Fruit fly (Drosophila melanogaster) whole organism, embryonic: ENCODE measurements around the gene CG13694.

ENCODE experiments used
- Ada2b ChIP-seq: fragments of 200-800 bp; sonication (Bioruptor generic); IDR thresholded peaks from 2 replicates; pipeline ENCODE4 v1.3.6; 2022; ENCODE audit warnings: missing biosample characterization, missing genetic modification characterization
- Blimp-1 ChIP-seq: fragments of 200-800 bp; sonication (Bioruptor generic); optimal IDR thresholded peaks from 3 replicates; lab custom pipeline; 2018; ENCODE audit warnings: missing biosample characterization, missing genetic modification characterization, mild to moderate bottlenecking, moderate library complexity, missing genetic modification reagents
- CG10147 ChIP-seq: fragments of 200-800 bp; sonication (Bioruptor generic); optimal IDR thresholded peaks from 2 replicates; lab custom pipeline; 2019; ENCODE audit warnings: missing biosample characterization, mild to moderate bottlenecking, missing genetic modification characterization, moderate library complexity
- CG10267 ChIP-seq: fragments of 200-800 bp; sonication (Bioruptor generic); optimal IDR thresholded peaks from 2 replicates; lab custom pipeline; 2018; ENCODE audit warnings: missing biosample characterization, mild to moderate bottlenecking, missing genetic modification characterization, moderate library complexity
- CG10274 ChIP-seq: fragments of 200-800 bp; sonication (Bioruptor generic); optimal IDR thresholded peaks from 3 replicates; lab custom pipeline; 2017; ENCODE audit warnings: missing biosample characterization, mild to moderate bottlenecking, missing genetic modification characterization
- CG10321 ChIP-seq: fragments of 200-800 bp; sonication (Bioruptor generic); IDR thresholded peaks from 2 replicates; pipeline ENCODE4 v1.3.6; 2022; ENCODE audit warnings: missing biosample characterization, missing genetic modification characterization
- CG10654 ChIP-seq: fragments of 200-800 bp; sonication (Bioruptor generic); optimal IDR thresholded peaks from 2 replicates; lab custom pipeline; 2016; ENCODE audit warnings: missing biosample characterization, missing genetic modification characterization
- CG12744 ChIP-seq: fragments of 200-800 bp; sonication (Bioruptor generic); optimal IDR thresholded peaks from 2 replicates; lab custom pipeline; 2016; ENCODE audit warnings: missing biosample characterization, missing genetic modification characterization
- CG14441 ChIP-seq: fragments of 200-800 bp; sonication (Bioruptor generic); IDR thresholded peaks from 2 replicates; pipeline ENCODE4 v1.3.6; 2022; ENCODE audit warnings: missing biosample characterization, missing genetic modification characterization
- CG3281 ChIP-seq: fragments of 200-800 bp; sonication (Bioruptor generic); optimal IDR thresholded peaks from 3 replicates; lab custom pipeline; 2017; ENCODE audit warnings: missing biosample characterization, mild to moderate bottlenecking, missing genetic modification characterization
- CG33213 ChIP-seq: fragments of 200-800 bp; sonication (Bioruptor generic); optimal IDR thresholded peaks from 3 replicates; lab custom pipeline; 2016; ENCODE audit warnings: missing biosample characterization, missing genetic modification characterization
- CG42726 ChIP-seq: fragments of 200-800 bp; sonication (Bioruptor generic); IDR thresholded peaks from 2 replicates; pipeline ENCODE4 v1.3.6; 2022; ENCODE audit warnings: missing biosample characterization, missing genetic modification characterization; ENCODE audit not compliant: partially characterized antibody
- CG4424 ChIP-seq: fragments of 200-800 bp; sonication (Bioruptor generic); optimal IDR thresholded peaks from 3 replicates; lab custom pipeline; 2016; ENCODE audit warnings: missing biosample characterization, missing genetic modification characterization
- CG4730 ChIP-seq: fragments of 200-800 bp; sonication (Bioruptor generic); IDR thresholded peaks from 2 replicates; pipeline ENCODE4 v1.3.6; 2022; ENCODE audit warnings: missing biosample characterization, missing genetic modification characterization
- CG7987 ChIP-seq: fragments of 200-800 bp; sonication (Bioruptor generic); optimal IDR thresholded peaks from 2 replicates; lab custom pipeline; 2018; ENCODE audit warnings: missing biosample characterization, mild to moderate bottlenecking, missing genetic modification characterization, moderate library complexity
- CG9817 ChIP-seq: fragments of 200-800 bp; sonication (Bioruptor generic); optimal IDR thresholded peaks from 2 replicates; lab custom pipeline; 2018; ENCODE audit warnings: missing biosample characterization, mild to moderate bottlenecking, missing genetic modification characterization, moderate library complexity
- CTCF ChIP-seq: fragments of 200-800 bp; sonication (Bioruptor generic); optimal IDR thresholded peaks from 2 replicates; lab custom pipeline; 2017; ENCODE audit warnings: missing biosample characterization, mild to moderate bottlenecking, missing genetic modification characterization, moderate library complexity
- D19B ChIP-seq: fragments of 200-800 bp; sonication (Bioruptor generic); optimal IDR thresholded peaks from 2 replicates; lab custom pipeline; 2017; ENCODE audit warnings: missing biosample characterization, mild to moderate bottlenecking, missing genetic modification characterization
- Dad ChIP-seq: fragments of 200-800 bp; sonication (Bioruptor generic); optimal IDR thresholded peaks from 3 replicates; lab custom pipeline; 2016; ENCODE audit warnings: missing biosample characterization, missing genetic modification characterization
- Deaf1 ChIP-seq: fragments of 200-800 bp; optimal IDR thresholded peaks from 3 replicates; lab custom pipeline; 2019; ENCODE audit warnings: missing biosample characterization, mild to moderate bottlenecking, missing genetic modification characterization, moderate library complexity
- Dek ChIP-seq: fragments of 200-800 bp; sonication (Bioruptor generic); optimal IDR thresholded peaks from 3 replicates; lab custom pipeline; 2019; ENCODE audit warnings: missing biosample characterization, mild to moderate bottlenecking, missing genetic modification characterization, moderate library complexity
- E2f2 ChIP-seq: fragments of 200-800 bp; sonication (Bioruptor generic); IDR thresholded peaks from 2 replicates; pipeline ENCODE4 v1.3.6; 2022; ENCODE audit warnings: missing biosample characterization, missing genetic modification characterization
- H15 ChIP-seq: fragments of 200-800 bp; sonication (Bioruptor generic); IDR thresholded peaks from 3 replicates; pipeline ENCODE4 v1.3.6; 2022; ENCODE audit warnings: missing biosample characterization, missing genetic modification characterization
- HHEX ChIP-seq: fragments of 200-800 bp; sonication (Bioruptor generic); optimal IDR thresholded peaks from 3 replicates; lab custom pipeline; 2017; ENCODE audit warnings: missing biosample characterization, mild to moderate bottlenecking, missing genetic modification characterization, missing genetic modification reagents
- HLH3B ChIP-seq: fragments of 200-800 bp; sonication (Bioruptor generic); IDR thresholded peaks from 2 replicates; pipeline ENCODE4 v1.3.6; 2022; ENCODE audit warnings: missing biosample characterization, missing genetic modification characterization
- HLH4C ChIP-seq: fragments of 200-800 bp; sonication (Bioruptor generic); IDR thresholded peaks from 3 replicates; pipeline ENCODE4 v1.3.6; 2022; ENCODE audit warnings: missing biosample characterization, missing genetic modification characterization; ENCODE audit not compliant: partially characterized antibody
- Hand ChIP-seq: fragments of 200-800 bp; sonication (Bioruptor generic); optimal IDR thresholded peaks from 2 replicates; lab custom pipeline; 2017; ENCODE audit warnings: mild to moderate bottlenecking, missing biosample characterization, missing genetic modification reagents, missing genetic modification characterization
- Hmr ChIP-seq: fragments of 200-800 bp; sonication (Bioruptor generic); optimal IDR thresholded peaks from 3 replicates; lab custom pipeline; 2017; ENCODE audit warnings: mild to moderate bottlenecking, missing biosample characterization, missing genetic modification reagents, missing genetic modification characterization
- Hr3 ChIP-seq: fragments of 200-800 bp; sonication (Bioruptor generic); optimal IDR thresholded peaks from 3 replicates; lab custom pipeline; 2016; ENCODE audit warnings: missing biosample characterization, missing genetic modification characterization
- Hr51 ChIP-seq, 2 experiments: fragments of 200-800 bp; sonication (Bioruptor generic); optimal IDR thresholded peaks; 2 replicates in 1 of 2; 3 replicates in 1 of 2; lab custom pipeline; 2016 to 2018; ENCODE audit warnings: missing biosample characterization in 2 of 2, missing genetic modification characterization in 2 of 2, mild to moderate bottlenecking in 1 of 2, moderate library complexity in 1 of 2
- Lhr ChIP-seq: fragments of 200-800 bp; sonication (Bioruptor generic); optimal IDR thresholded peaks from 3 replicates; lab custom pipeline; 2017; ENCODE audit warnings: mild to moderate bottlenecking, missing biosample characterization, missing genetic modification reagents, missing genetic modification characterization
- Lpt ChIP-seq: fragments of >200 bp; optimal IDR thresholded peaks from 2 replicates; lab custom pipeline; 2018; ENCODE audit warnings: missing biosample characterization, missing genetic modification characterization
- Mes4 ChIP-seq: fragments of 200-800 bp; sonication (Bioruptor generic); optimal IDR thresholded peaks from 2 replicates; lab custom pipeline; 2016; ENCODE audit warnings: missing biosample characterization, missing genetic modification characterization
- NFAT ChIP-seq: fragments of 200-800 bp; sonication (Bioruptor generic); IDR thresholded peaks from 2 replicates; pipeline ENCODE4 v1.3.6; 2022; ENCODE audit warnings: missing biosample characterization, missing genetic modification characterization
- NfI ChIP-seq: fragments of 200-800 bp; sonication (Bioruptor generic); optimal IDR thresholded peaks from 3 replicates; lab custom pipeline; 2018; ENCODE audit warnings: missing biosample characterization, mild to moderate bottlenecking, missing genetic modification characterization, moderate library complexity
- PHDP ChIP-seq: fragments of 200-800 bp; sonication (Bioruptor generic); optimal IDR thresholded peaks from 3 replicates; lab custom pipeline; 2018; ENCODE audit warnings: missing biosample characterization, mild to moderate bottlenecking, missing genetic modification characterization, moderate library complexity
- Xbp1 ChIP-seq: fragments of 200-800 bp; sonication (Bioruptor generic); optimal IDR thresholded peaks from 3 replicates; lab custom pipeline; 2016; ENCODE audit warnings: missing biosample characterization, mild to moderate bottlenecking, missing genetic modification characterization
- dpn ChIP-seq, 2 experiments: fragments of 200-800 bp; sonication (Bioruptor generic); optimal IDR thresholded peaks; 3 replicates each; lab custom pipeline; 2016; ENCODE audit warnings: missing biosample characterization in 2 of 2, missing genetic modification characterization in 2 of 2
- dysf ChIP-seq: fragments of 200-800 bp; sonication (Bioruptor generic); IDR thresholded peaks from 3 replicates; pipeline ENCODE4 v1.3.6; 2022; ENCODE audit warnings: missing biosample characterization, missing genetic modification characterization
- gro ChIP-seq: fragments of 200-800 bp; sonication (Bioruptor generic); optimal IDR thresholded peaks from 2 replicates; lab custom pipeline; 2016; ENCODE audit warnings: missing biosample characterization, missing genetic modification characterization
- hbn ChIP-seq: fragments of 200-800 bp; sonication (Bioruptor generic); IDR thresholded peaks from 2 replicates; pipeline ENCODE4 v1.3.6; 2022; ENCODE audit warnings: missing biosample characterization, missing genetic modification characterization; ENCODE audit not compliant: partially characterized antibody
- jigr1 ChIP-seq: fragments of 200-800 bp; sonication (Bioruptor generic); IDR thresholded peaks from 3 replicates; pipeline ENCODE4 v1.3.6; 2022; ENCODE audit warnings: missing biosample characterization, missing genetic modification characterization
- pan ChIP-seq, 4 experiments: fragments of >200 bp in 3 of 4; fragments of 200-800 bp in 1 of 4; sonication (Bioruptor generic) in 1 of 4; optimal IDR thresholded peaks in 3 of 4; IDR thresholded peaks in 1 of 4; 2 replicates each; pipeline versions ENCODE4 v1.3.6 to Lab custom; 2017 to 2022; ENCODE audit warnings: missing biosample characterization in 2 of 4, missing genetic modification characterization in 2 of 4, mixed read lengths in 1 of 4
- psq ChIP-seq: fragments of 200-800 bp; sonication (Bioruptor generic); optimal IDR thresholded peaks from 2 replicates; lab custom pipeline; 2017; ENCODE audit warnings: missing biosample characterization, missing genetic modification characterization
- sug ChIP-seq: fragments of 200-800 bp; optimal IDR thresholded peaks from 2 replicates; lab custom pipeline; 2019; ENCODE audit warnings: missing biosample characterization, mild to moderate bottlenecking, missing genetic modification characterization, moderate library complexity
- tin ChIP-seq: fragments of 200-800 bp; sonication (Bioruptor generic); optimal IDR thresholded peaks from 3 replicates; lab custom pipeline; 2016; ENCODE audit warnings: missing biosample characterization, missing genetic modification characterization
- unc-4 ChIP-seq: fragments of 200-800 bp; sonication (Bioruptor generic); IDR thresholded peaks from 2 replicates; pipeline ENCODE4 v1.3.6; 2022; ENCODE audit warnings: missing biosample characterization, missing genetic modification characterization; ENCODE audit not compliant: partially characterized antibody
- vvl ChIP-seq: fragments of 200-800 bp; sonication (Bioruptor generic); IDR thresholded peaks from 2 replicates; pipeline ENCODE4 v1.3.6; 2022; ENCODE audit warnings: missing biosample characterization, missing genetic modification characterization

Gene CG13694

dm6 chr2L:72752-73435 is 43.4 kb downstream of the CG13694 start (continued):
- TF ChIP-seq CG4424 (GFP tag; lab: Kevin White, UChicago), result peak; percentile 16
- TF ChIP-seq CG10267 (tag; lab: Kevin White, UChicago), result no peak
- TF ChIP-seq CG9817, result peak; percentile 22
- TF ChIP-seq vvl, result peak; percentile 88
- peak; percentile 8 for TF ChIP-seq CG10147 (GFP tag; lab: Kevin White, UChicago)
- TF ChIP-seq pan (optimal IDR thresholded peaks at IDR 0.05; lab: Kevin White, UChicago), result no peak
- TF ChIP-seq pan (GFP tag; optimal IDR thresholded peaks at IDR 0.05 in 1 of 2, IDR thresholded peaks at IDR 0.05 in 1 of 2), result peak in 1 of 2 experiments; percentile 49
- TF ChIP-seq D19B (GFP tag; lab: Kevin White, UChicago), result no peak
- TF ChIP-seq dysf, result peak; percentile 62; the same call in 2 of the 3 replicates
- TF ChIP-seq NFAT (GFP tag; lab: Robert Waterston, UW), result peak; percentile 73; the same call in 1 of the 2 replicates
- peak; percentile 66 for TF ChIP-seq gro (GFP tag; lab: Kevin White, UChicago)
- peak; percentile 55 for TF ChIP-seq Hr3
- peak; percentile 20 for TF ChIP-seq NfI (GFP tag; lab: Kevin White, UChicago)
- no peak for TF ChIP-seq Ada2b
- peak in 1 of 2 experiments; percentile 6 for TF ChIP-seq Hr51 (GFP tag; optimal IDR thresholded peaks at IDR 0.05; lab: Kevin White, UChicago)
- peak; percentile 45; the same call in 1 of the 2 replicates for TF ChIP-seq CG14441 (GFP tag; lab: Robert Waterston, UW)
- peak; percentile 38 for TF ChIP-seq hbn (GFP tag; lab: Robert Waterston, UW)
- peak; percentile 23 for TF ChIP-seq HHEX
- TF ChIP-seq CG42726 (GFP tag; lab: Robert Waterston, UW), result peak; percentile 50
- TF ChIP-seq HLH4C (GFP tag; lab: Robert Waterston, UW), result peak; percentile 39; the same call in 1 of the 3 replicates
- peak; percentile 96 for TF ChIP-seq psq (GFP tag; lab: Kevin White, UChicago)
- no peak for TF ChIP-seq jigr1 (GFP tag; lab: Robert Waterston, UW)
- TF ChIP-seq tin (GFP tag; lab: Kevin White, UChicago), result peak; percentile 40
- TF ChIP-seq CG7987 (GFP tag; lab: Kevin White, UChicago), result peak; percentile 81
- TF ChIP-seq CG4730, result peak; percentile 45; the same call in 1 of the 2 replicates
- TF ChIP-seq Lpt (GFP tag; lab: Kevin White, UChicago), result no peak
- no peak for TF ChIP-seq CG10274
- TF ChIP-seq HLH3B, result peak; percentile 53; the same call in 1 of the 2 replicates
- peak; percentile 16 for TF ChIP-seq Blimp-1 (GFP tag; lab: Kevin White, UChicago)
- TF ChIP-seq sug (tag; lab: Kevin White, UChicago), result peak; percentile 46
- peak; percentile 25 for TF ChIP-seq CG10654 (GFP tag; lab: Kevin White, UChicago)
- TF ChIP-seq CG12744 (GFP tag; lab: Kevin White, UChicago), result peak; percentile 27
- TF ChIP-seq CG10321 (GFP tag; lab: Robert Waterston, UW), result 0 out of 2 replicates have a peak, but pooled peaks have one; percentile 31
- TF ChIP-seq Dad (GFP tag; lab: Kevin White, UChicago), result peak; percentile 30
- peak; percentile 66 for TF ChIP-seq unc-4
- TF ChIP-seq PHDP, result peak; percentile 49
- TF ChIP-seq Hand (GFP tag; lab: Kevin White, UChicago), result no peak
- TF ChIP-seq CG33213 (GFP tag; lab: Kevin White, UChicago), result peak; percentile 72
- TF ChIP-seq Mes4 (GFP tag; lab: Kevin White, UChicago), result peak; percentile 43
- TF ChIP-seq Lhr (GFP tag; lab: Kevin White, UChicago), result peak; percentile 70
- TF ChIP-seq dpn (GFP tag; optimal IDR thresholded peaks at IDR 0.05; lab: Kevin White, UChicago), result peak; percentile 40 to 53
- TF ChIP-seq E2f2, result peak; percentile 72
- peak; percentile 70 for TF ChIP-seq Hmr
- no peak for TF ChIP-seq H15 (GFP tag; lab: Robert Waterston, UW)
- peak; percentile 58 for TF ChIP-seq Xbp1 (GFP tag; lab: Kevin White, UChicago)
- peak; percentile 97 for TF ChIP-seq CG3281 (GFP tag; lab: Kevin White, UChicago)
- TF ChIP-seq CTCF (GFP tag; lab: Kevin White, UChicago), result peak; percentile 99
- TF ChIP-seq Deaf1 (tag; lab: Kevin White, UChicago), result no peak
- TF ChIP-seq Dek (tag; lab: Kevin White, UChicago), result peak; percentile 35
